Worm (Caenorhabditis elegans) whole organism, mixed stage, embryonic: Measurements from ENCODE around the gene luc-7L.

Experiments used
- bed-3 ChIP-seq: fragments of 200-800 bp; sonication (Bioruptor generic); optimal IDR thresholded peaks from 3 replicates; lab custom pipeline; 2018; ENCODE audit warnings: mild to moderate bottlenecking, missing genetic modification characterization, moderate library complexity, missing compliant biosample characterization
- ceh-43 ChIP-seq: fragments of 200-800 bp; sonication (Bioruptor generic); optimal IDR thresholded peaks from 2 replicates; lab custom pipeline; 2018; ENCODE audit warnings: mild to moderate bottlenecking, missing genetic modification characterization, moderate library complexity, missing compliant biosample characterization
- lsy-2 ChIP-seq: fragments of 150-350 bp; optimal IDR thresholded peaks from 2 replicates; lab custom pipeline; 2014; ENCODE audit warnings: missing biosample characterization, missing genetic modification characterization
- mep-1 ChIP-seq: fragments of 150-350 bp; optimal IDR thresholded peaks from 2 replicates; lab custom pipeline; 2017; ENCODE audit warnings: missing biosample characterization, missing genetic modification reagents, missing genetic modification characterization, inconsistent platforms
- nhr-237 ChIP-seq: fragments of 150-350 bp; optimal IDR thresholded peaks from 2 replicates; lab custom pipeline; 2014; ENCODE audit warnings: missing biosample characterization, missing genetic modification characterization
- nhr-28 ChIP-seq: fragments of 150-350 bp; optimal IDR thresholded peaks from 2 replicates; lab custom pipeline; 2014; ENCODE audit warnings: missing biosample characterization, missing genetic modification characterization
- nhr-76 ChIP-seq: sonication (generic microtip); optimal IDR thresholded peaks from 2 replicates; lab custom pipeline; 2017; ENCODE audit warnings: missing biosample characterization, missing genetic modification characterization
- snpc-4 ChIP-seq: fragments of 150-350 bp; optimal IDR thresholded peaks from 2 replicates; lab custom pipeline; 2014; ENCODE audit warnings: missing biosample characterization, missing genetic modification characterization
- unc-62 ChIP-seq: fragments of 150-350 bp; optimal IDR thresholded peaks from 2 replicates; lab custom pipeline; 2014; ENCODE audit warnings: missing biosample characterization, missing genetic modification reagents, missing genetic modification characterization

DNA sequence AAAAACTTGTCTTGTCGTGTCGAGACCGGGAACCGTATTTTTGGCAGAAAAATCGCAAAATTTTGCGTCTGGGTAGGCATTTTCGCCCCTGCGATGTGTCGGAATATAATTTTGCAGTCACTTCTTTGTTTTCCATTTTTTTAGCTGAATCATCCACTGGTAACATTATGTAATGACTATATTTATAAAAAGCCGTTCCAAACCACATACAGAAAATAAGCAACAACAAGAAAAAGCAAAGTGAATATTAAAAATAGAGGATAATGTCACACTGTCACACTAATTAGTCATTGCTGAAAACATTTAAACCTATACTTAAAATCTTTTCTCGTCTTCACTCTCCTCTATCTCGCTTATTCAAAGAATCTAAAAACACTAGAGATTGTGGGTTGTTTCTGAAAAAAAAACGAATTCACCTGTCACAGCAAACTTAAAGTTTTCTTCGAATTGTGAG, 2.0 kb upstream of the luc-7L start, which contains the start of gene sre-1:
- no peak for TF ChIP-seq unc-62
- no peak for TF ChIP-seq snpc-4 (tag; lab: Kevin White, UChicago)
- TF ChIP-seq ceh-43 (GFP tag; lab: Kevin White, UChicago): no peak
- TF ChIP-seq lsy-2 (tag; lab: Kevin White, UChicago): no peak
- TF ChIP-seq mep-1 (tag; lab: Kevin White, UChicago): no peak
- TF ChIP-seq nhr-237 (tag; lab: Kevin White, UChicago): no peak
- no peak for TF ChIP-seq bed-3 (GFP tag; lab: Kevin White, UChicago)
- no peak for TF ChIP-seq nhr-28 (tag; lab: Kevin White, UChicago)
- TF ChIP-seq nhr-76: no peak
